Worm (Caenorhabditis elegans) whole organism, young adult: ENCODE measurements around the gene D1044.6.

Source experiments
- C06A6.2 ChIP-seq: fragments of 200-800 bp; sonication (Bioruptor generic); conservative IDR thresholded peaks from 2 replicates; pipeline ENCODE4 v1.3.6; 2022; ENCODE audit warnings: missing genetic modification characterization, missing compliant biosample characterization
- D2030.7 ChIP-seq: fragments of 200-800 bp; sonication (Bioruptor generic); IDR thresholded peaks from 2 replicates; pipeline ENCODE4 v1.3.6; 2022; ENCODE audit warnings: missing genetic modification reagents, missing genetic modification characterization, missing compliant biosample characterization
- F10E7.11 ChIP-seq: sonication (generic microtip); optimal IDR thresholded peaks from 2 replicates; lab custom pipeline; 2017; ENCODE audit warnings: mild to moderate bottlenecking, missing genetic modification characterization, moderate library complexity, missing compliant biosample characterization
- F23B12.7 ChIP-seq: sonication (generic microtip); optimal IDR thresholded peaks from 2 replicates; lab custom pipeline; 2017; ENCODE audit warnings: missing genetic modification characterization, mild to moderate bottlenecking, missing compliant biosample characterization, antibody characterized with exemption, moderate library complexity; ENCODE audit not compliant: insufficient read depth
- Y95B8A.8 ChIP-seq: fragments of 200-800 bp; sonication (Bioruptor generic); IDR thresholded peaks from 2 replicates; pipeline ENCODE4 v1.3.6; 2022; ENCODE audit warnings: missing genetic modification reagents, missing genetic modification characterization, missing compliant biosample characterization
- ama-1 ChIP-seq, 3 experiments: fragments of 150-350 bp in 1 of 3; sonication (generic microtip) in 2 of 3; optimal IDR thresholded peaks; 2 replicates each; lab custom pipeline; 2014 to 2018; ENCODE audit warnings: missing biosample characterization in 2 of 3, missing genetic modification characterization in 2 of 3, missing genetic modification reagents in 2 of 3
- cebp-1 ChIP-seq, 2 experiments: fragments of 200-800 bp in 1 of 2; sonication (Bioruptor generic) in 1 of 2; sonication (generic microtip) in 1 of 2; IDR thresholded peaks in 1 of 2; optimal IDR thresholded peaks in 1 of 2; 2 replicates each; pipeline versions ENCODE4 v1.3.6 to Lab custom; 2017 to 2022; ENCODE audit warnings: missing compliant biosample characterization in 2 of 2, missing genetic modification characterization in 2 of 2, mild to moderate bottlenecking in 1 of 2, missing genetic modification reagents in 1 of 2, moderate library complexity in 1 of 2
- ceh-100 ChIP-seq: fragments of 200-800 bp; sonication (Bioruptor generic); IDR thresholded peaks from 2 replicates; pipeline ENCODE4 v1.3.6; 2022; ENCODE audit warnings: missing genetic modification reagents, missing genetic modification characterization, missing compliant biosample characterization
- ceh-27 ChIP-seq: fragments of 200-800 bp; sonication (Bioruptor generic); optimal IDR thresholded peaks from 2 replicates; lab custom pipeline; 2018; ENCODE audit warnings: mild to moderate bottlenecking, missing genetic modification characterization, moderate library complexity, missing compliant biosample characterization
- ceh-40 ChIP-seq: fragments of 200-800 bp; sonication (Bioruptor generic); IDR thresholded peaks from 2 replicates; pipeline ENCODE4 v1.3.6; 2022; ENCODE audit warnings: missing genetic modification characterization, missing compliant biosample characterization
- egl-44 ChIP-seq: fragments of 200-800 bp; sonication (Bioruptor generic); IDR thresholded peaks from 2 replicates; pipeline ENCODE4 v1.3.6; 2022; ENCODE audit warnings: missing genetic modification reagents, missing genetic modification characterization, missing compliant biosample characterization
- egrh-3 ChIP-seq: fragments of 200-800 bp; sonication (Bioruptor generic); IDR thresholded peaks from 2 replicates; pipeline ENCODE4 v1.3.6; 2022; ENCODE audit warnings: missing genetic modification reagents, missing genetic modification characterization, missing compliant biosample characterization
- ekl-4 ChIP-seq: fragments of 200-800 bp; sonication (Bioruptor generic); IDR thresholded peaks from 2 replicates; pipeline ENCODE4 v1.3.6; 2022; ENCODE audit warnings: missing genetic modification reagents, missing genetic modification characterization, missing compliant biosample characterization
- ets-4 ChIP-seq: fragments of 200-800 bp; sonication (Bioruptor generic); optimal IDR thresholded peaks from 2 replicates; lab custom pipeline; 2018; ENCODE audit warnings: mild to moderate bottlenecking, missing genetic modification characterization, missing compliant biosample characterization
- gei-17 ChIP-seq: fragments of 200-800 bp; sonication (Bioruptor generic); optimal IDR thresholded peaks from 2 replicates; lab custom pipeline; 2018; ENCODE audit warnings: mild to moderate bottlenecking, missing genetic modification characterization, missing compliant biosample characterization
- hmg-1.2 ChIP-seq: fragments of 200-800 bp; sonication (Bioruptor generic); IDR thresholded peaks from 2 replicates; pipeline ENCODE4 v1.3.6; 2022; ENCODE audit warnings: missing genetic modification reagents, missing genetic modification characterization, missing compliant biosample characterization
- lag-1 ChIP-seq: fragments of 200-800 bp; sonication (Bioruptor generic); IDR thresholded peaks from 2 replicates; pipeline ENCODE4 v1.3.6; 2022; ENCODE audit warnings: missing genetic modification reagents, missing genetic modification characterization, missing compliant biosample characterization
- let-607 ChIP-seq, 2 experiments: fragments of 200-800 bp in 1 of 2; sonication (Bioruptor generic) in 1 of 2; sonication (generic microtip) in 1 of 2; optimal IDR thresholded peaks; 2 replicates each; lab custom pipeline; 2016 to 2018; ENCODE audit warnings: mild to moderate bottlenecking in 2 of 2, missing compliant biosample characterization in 2 of 2, missing genetic modification characterization in 2 of 2, moderate library complexity in 2 of 2, missing genotype in 1 of 2
- lin-26 ChIP-seq: fragments of 200-800 bp; sonication (Bioruptor generic); IDR thresholded peaks from 2 replicates; pipeline ENCODE4 v1.3.6; 2022; ENCODE audit warnings: missing genetic modification reagents, missing genetic modification characterization, missing compliant biosample characterization
- lin-35 ChIP-seq, 3 experiments: fragments of 150-350 bp in 2 of 3; sonication (generic microtip) in 1 of 3; optimal IDR thresholded peaks; 2 replicates each; lab custom pipeline; 2014 to 2018; ENCODE audit warnings: missing biosample characterization in 3 of 3, missing genetic modification characterization in 3 of 3, missing genetic modification reagents in 3 of 3
- lin-40 ChIP-seq: sonication (generic microtip); optimal IDR thresholded peaks from 2 replicates; lab custom pipeline; 2016; ENCODE audit warnings: missing genetic modification characterization, mild to moderate bottlenecking, missing compliant biosample characterization, missing genotype, missing genetic modification reagents
- lin-54 ChIP-seq: fragments of 200-800 bp; sonication (Bioruptor generic); optimal IDR thresholded peaks from 2 replicates; lab custom pipeline; 2018; ENCODE audit warnings: mild to moderate bottlenecking, missing genetic modification characterization, missing compliant biosample characterization
- lir-1 ChIP-seq: fragments of 200-800 bp; sonication (Bioruptor generic); conservative IDR thresholded peaks from 2 replicates; pipeline ENCODE4 v1.3.6; 2022; ENCODE audit warnings: missing genetic modification reagents, missing genetic modification characterization, missing compliant biosample characterization
- lsl-1 ChIP-seq: fragments of 200-800 bp; sonication (Bioruptor generic); optimal IDR thresholded peaks from 2 replicates; lab custom pipeline; 2018; ENCODE audit warnings: mild to moderate bottlenecking, missing genetic modification characterization, moderate library complexity, missing compliant biosample characterization
- madf-3 ChIP-seq: fragments of 200-800 bp; sonication (Bioruptor generic); IDR thresholded peaks from 2 replicates; pipeline ENCODE4 v1.3.6; 2022; ENCODE audit warnings: missing genetic modification reagents, missing genetic modification characterization, missing compliant biosample characterization
- mcd-1 ChIP-seq: fragments of 200-800 bp; sonication (Bioruptor generic); IDR thresholded peaks from 2 replicates; pipeline ENCODE4 v1.3.6; 2022; ENCODE audit warnings: missing genetic modification reagents, missing genetic modification characterization, missing compliant biosample characterization
- mxl-1 ChIP-seq: sonication (generic microtip); optimal IDR thresholded peaks from 2 replicates; lab custom pipeline; 2016; ENCODE audit warnings: missing genetic modification characterization, missing compliant biosample characterization
- nfya-1 ChIP-seq: sonication (generic microtip); optimal IDR thresholded peaks from 2 replicates; lab custom pipeline; 2017; ENCODE audit warnings: antibody characterized with exemption, missing compliant biosample characterization, missing genetic modification characterization, borderline replicate concordance; ENCODE audit not compliant: insufficient read depth
- nfya-2 ChIP-seq: fragments of 200-800 bp; sonication (Bioruptor generic); IDR thresholded peaks from 2 replicates; pipeline ENCODE4 v1.3.6; 2022; ENCODE audit warnings: missing genetic modification reagents, missing genetic modification characterization, missing compliant biosample characterization
- nhr-80 ChIP-seq: sonication (generic microtip); optimal IDR thresholded peaks from 2 replicates; lab custom pipeline; 2016; ENCODE audit warnings: missing genetic modification characterization, missing compliant biosample characterization
- snpc-4 ChIP-seq, 5 experiments: fragments of 150-350 bp in 1 of 5; sonication (generic microtip) in 4 of 5; optimal IDR thresholded peaks; 2 replicates each; lab custom pipeline; 2014 to 2018; ENCODE audit warnings: missing genetic modification characterization in 5 of 5, missing biosample characterization in 3 of 5, antibody characterized with exemption in 2 of 5, mild to moderate bottlenecking in 2 of 5, missing compliant biosample characterization in 2 of 5, missing genotype in 2 of 5, moderate library complexity in 2 of 5, missing genetic modification reagents in 1 of 5
- tbp1 ChIP-seq: fragments of 200-800 bp; sonication (Bioruptor generic); optimal IDR thresholded peaks from 2 replicates; lab custom pipeline; 2018; ENCODE audit warnings: mild to moderate bottlenecking, missing genetic modification characterization, missing compliant biosample characterization
- tbx-9 ChIP-seq: sonication (generic microtip); optimal IDR thresholded peaks from 2 replicates; lab custom pipeline; 2016; ENCODE audit warnings: borderline replicate concordance, missing genetic modification characterization, inconsistent platforms, missing compliant biosample characterization
- unc-62 ChIP-seq: fragments of 150-350 bp; optimal IDR thresholded peaks from 2 replicates; lab custom pipeline; 2014; ENCODE audit warnings: missing biosample characterization, missing genetic modification reagents, missing genetic modification characterization
- zfh-2 ChIP-seq: fragments of 200-800 bp; sonication (Bioruptor generic); conservative IDR thresholded peaks from 2 replicates; pipeline ENCODE4 v1.3.6; 2022; ENCODE audit warnings: missing genetic modification reagents, missing genetic modification characterization, missing compliant biosample characterization
- ztf-26 ChIP-seq: sonication (generic microtip); optimal IDR thresholded peaks from 2 replicates; lab custom pipeline; 2017; ENCODE audit warnings: missing genetic modification characterization, missing compliant biosample characterization

Gene D1044.6

ce11 chrIII:5505474-5506022 is 37.4 kb downstream of the D1044.6 start:
- TF ChIP-seq lin-35 (GFP tag; optimal IDR thresholded peaks at IDR 0.05; lab: Kevin White, UChicago), result no peak
- TF ChIP-seq hmg-1.2 (GFP tag; lab: Robert Waterston, UW), result 0 out of 2 replicates have a peak, but pooled peaks have one; percentile 6
- TF ChIP-seq mcd-1, result 0 out of 2 replicates have a peak, but pooled peaks have one; percentile 6
- no peak for TF ChIP-seq gei-17
- TF ChIP-seq ceh-100, result peak; percentile 26; the same call in 1 of the 2 replicates
- no peak for TF ChIP-seq lir-1
- peak; percentile 69 for TF ChIP-seq zfh-2
- no peak for TF ChIP-seq madf-3 (GFP tag; lab: Robert Waterston, UW)
- no peak for TF ChIP-seq mxl-1
- TF ChIP-seq ztf-26 (tag; lab: Kevin White, UChicago), result no peak
- TF ChIP-seq D2030.7 (GFP tag; lab: Robert Waterston, UW), result no peak
- TF ChIP-seq lin-54 (GFP tag; lab: Kevin White, UChicago), result no peak

DNA sequence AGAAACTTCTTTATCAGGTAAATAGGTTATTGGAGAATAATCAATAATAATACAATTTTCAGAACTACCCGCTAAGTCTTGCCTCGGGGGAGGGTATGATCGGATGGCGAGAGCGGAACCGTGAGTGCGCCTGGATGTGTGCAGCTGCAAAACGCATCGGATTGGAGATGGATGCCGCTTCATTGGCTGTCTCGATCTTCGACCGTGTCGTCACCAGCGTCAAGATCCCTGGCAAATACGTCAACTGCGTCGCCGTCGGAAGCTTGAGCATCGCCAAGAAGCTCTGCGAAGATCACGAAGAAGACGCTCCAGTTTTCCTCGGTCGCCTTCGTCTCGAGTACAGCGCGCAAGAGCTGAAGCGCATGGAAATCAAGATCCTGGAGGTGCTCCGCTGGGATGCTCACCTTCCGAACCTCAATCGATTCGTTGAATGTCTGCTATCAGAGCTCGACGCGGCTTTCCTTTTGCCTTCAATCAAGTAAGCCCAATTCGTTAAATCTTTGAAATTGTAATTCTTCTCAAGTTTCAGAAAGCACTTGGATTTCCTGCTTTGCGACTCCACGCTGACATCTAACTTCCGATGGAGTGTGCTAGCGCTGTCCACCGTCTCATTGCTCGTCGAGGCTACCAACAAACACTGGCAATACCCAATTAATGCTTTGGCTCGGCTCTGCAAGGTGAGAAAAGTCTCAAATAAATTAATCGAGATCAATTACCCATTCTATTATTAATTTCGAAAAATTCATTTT is 38.1 kb downstream of the D1044.6 start:
- TF ChIP-seq ceh-40 (GFP tag; lab: Robert Waterston, UW), result no peak
- TF ChIP-seq lag-1 (GFP tag; lab: Robert Waterston, UW), result no peak
- TF ChIP-seq ekl-4, result 0 out of 2 replicates have a peak, but pooled peaks have one; percentile 14
- peak; percentile 72 for TF ChIP-seq egrh-3 (GFP tag; lab: Robert Waterston, UW)
- peak; percentile 88 for TF ChIP-seq zfh-2
- TF ChIP-seq nfya-2, result 0 out of 2 replicates have a peak, but pooled peaks have one; percentile 56
- peak; percentile 37; the same call in 1 of the 2 replicates for TF ChIP-seq lin-26
- TF ChIP-seq mcd-1, result 0 out of 2 replicates have a peak, but pooled peaks have one; percentile 21

DNA sequence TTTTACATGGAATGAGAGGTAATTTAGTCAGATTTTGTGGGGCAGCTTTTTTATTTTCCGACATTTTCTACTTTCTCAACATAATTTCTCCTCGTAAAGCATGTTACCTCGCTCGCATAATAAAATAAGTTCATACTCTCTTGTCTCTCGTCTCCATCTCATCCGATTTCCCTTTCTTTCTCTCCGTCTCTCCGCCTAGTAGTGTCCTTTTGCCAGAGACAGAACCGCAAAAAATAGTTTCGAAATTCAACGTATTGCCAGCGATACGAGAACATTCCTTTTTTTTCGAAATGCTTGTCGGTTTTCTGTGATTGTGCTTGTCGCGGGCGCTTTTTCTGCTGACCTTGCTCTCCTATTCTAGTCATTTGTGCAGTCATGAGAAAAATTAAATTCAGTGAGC is 38.8 kb downstream of the D1044.6 start:
- no peak for TF ChIP-seq cebp-1 (GFP tag; IDR thresholded peaks at IDR 0.05; lab: Robert Waterston, UW)
- TF ChIP-seq cebp-1 (tag; optimal IDR thresholded peaks at IDR 0.05; lab: Kevin White, UChicago), result peak; percentile 80
- 0 out of 2 replicates have a peak, but pooled peaks have one; percentile 16 for TF ChIP-seq egl-44
- peak; percentile 51; the same call in 1 of the 2 replicates for TF ChIP-seq hmg-1.2 (GFP tag; lab: Robert Waterston, UW)
- no peak for TF ChIP-seq F10E7.11 (tag; lab: Kevin White, UChicago)
- TF ChIP-seq ceh-27 (GFP tag; lab: Kevin White, UChicago), result no peak
- no peak for TF ChIP-seq snpc-4 (GFP tag; optimal IDR thresholded peaks at IDR 0.05; lab: Kevin White, UChicago)
- peak in 1 of 4 experiments; percentile 18 for TF ChIP-seq snpc-4 (tag; optimal IDR thresholded peaks at IDR 0.05; lab: Kevin White, UChicago)
- TF ChIP-seq F23B12.7 (tag; lab: Kevin White, UChicago), result peak; percentile 8
- no peak for TF ChIP-seq tbx-9 (tag; lab: Kevin White, UChicago)
- TF ChIP-seq lin-40 (tag; lab: Kevin White, UChicago), result peak; percentile 23
- peak; percentile 25 for TF ChIP-seq ets-4
- TF ChIP-seq Y95B8A.8 (GFP tag; lab: Robert Waterston, UW), result no peak
- TF ChIP-seq let-607 (tag; optimal IDR thresholded peaks at IDR 0.05; lab: Kevin White, UChicago), result peak in 1 of 2 experiments; percentile 12
- TF ChIP-seq ama-1 (optimal IDR thresholded peaks at IDR 0.05; lab: Kevin White, UChicago), result peak; percentile 91
- TF ChIP-seq ama-1 (GFP tag; optimal IDR thresholded peaks at IDR 0.05; lab: Kevin White, UChicago), result peak in 1 of 2 experiments; percentile 16
- peak; percentile 15 for TF ChIP-seq unc-62 (GFP tag; lab: Kevin White, UChicago)
- peak; percentile 12 for TF ChIP-seq tbp1 (GFP tag; lab: Kevin White, UChicago)
- peak; percentile 32 for TF ChIP-seq nhr-80 (tag; lab: Kevin White, UChicago)
- 0 out of 2 replicates have a peak, but pooled peaks have one; percentile 12 for TF ChIP-seq C06A6.2
- no peak for TF ChIP-seq ekl-4
- no peak for TF ChIP-seq lsl-1 (GFP tag; lab: Kevin White, UChicago)
- no peak for TF ChIP-seq nfya-1 (tag; lab: Kevin White, UChicago)
- TF ChIP-seq, all 124 proteins: peak for 13
